Fruit fly (Drosophila melanogaster) whole organism, adult: Measurements from ENCODE around the gene Mipp1.

Experiments
- CG12768 ChIP-seq: fragments of 200-800 bp; sonication (Bioruptor generic); optimal IDR thresholded peaks from 2 replicates; lab custom pipeline; 2017; ENCODE audit warnings: missing biosample characterization, missing genetic modification characterization, mild to moderate bottlenecking, moderate library complexity, missing genetic modification reagents
- CG14711 ChIP-seq: fragments of 200-800 bp; sonication (Bioruptor generic); optimal IDR thresholded peaks from 2 replicates; lab custom pipeline; 2018; ENCODE audit warnings: missing biosample characterization, mild to moderate bottlenecking, missing genetic modification characterization, moderate library complexity
- CG1620 ChIP-seq: fragments of 200-800 bp; sonication (Bioruptor generic); optimal IDR thresholded peaks from 2 replicates; lab custom pipeline; 2016; ENCODE audit warnings: missing biosample characterization, missing genetic modification characterization
- CG33017 ChIP-seq: fragments of 200-800 bp; sonication (Bioruptor generic); optimal IDR thresholded peaks from 2 replicates; lab custom pipeline; 2018; ENCODE audit warnings: missing biosample characterization, mild to moderate bottlenecking, missing genetic modification characterization, moderate library complexity
- Clk ChIP-seq: fragments of 200-800 bp; sonication (Bioruptor generic); optimal IDR thresholded peaks from 2 replicates; lab custom pipeline; 2017; ENCODE audit warnings: missing biosample characterization, missing genetic modification characterization
- Crg-1 ChIP-seq: fragments of 200-800 bp; sonication (Bioruptor generic); optimal IDR thresholded peaks from 2 replicates; lab custom pipeline; 2016; ENCODE audit warnings: missing biosample characterization, missing genetic modification characterization
- Mnt ChIP-seq: fragments of 200-800 bp; sonication (Bioruptor generic); optimal IDR thresholded peaks from 2 replicates; lab custom pipeline; 2016; ENCODE audit warnings: missing biosample characterization, mild to moderate bottlenecking, missing genetic modification characterization
- bab1 ChIP-seq: fragments of 200-800 bp; sonication (Bioruptor generic); optimal IDR thresholded peaks from 3 replicates; lab custom pipeline; 2019; ENCODE audit warnings: missing biosample characterization, mild to moderate bottlenecking, missing genetic modification characterization, moderate library complexity
- cic ChIP-seq: fragments of 200-800 bp; sonication (Bioruptor generic); optimal IDR thresholded peaks from 2 replicates; lab custom pipeline; 2017; ENCODE audit warnings: missing biosample characterization, mild to moderate bottlenecking, missing genetic modification characterization, moderate library complexity
- cnc ChIP-seq, 2 experiments: fragments of >200 bp; optimal IDR thresholded peaks; 2 replicates each; lab custom pipeline; 2017
- kay ChIP-seq: fragments of 200-800 bp; sonication (Bioruptor generic); peaks from one replicate; lab custom pipeline; 2016; ENCODE audit warnings: missing biosample characterization, missing genetic modification characterization, borderline replicate concordance
- ovo ChIP-seq: fragments of 200-800 bp; sonication (Bioruptor generic); optimal IDR thresholded peaks from 2 replicates; lab custom pipeline; 2016; ENCODE audit warnings: missing biosample characterization, missing genetic modification characterization
- pad ChIP-seq: fragments of 200-800 bp; sonication (Bioruptor generic); optimal IDR thresholded peaks from 3 replicates; lab custom pipeline; 2017; ENCODE audit warnings: missing biosample characterization, missing genetic modification characterization, mild to moderate bottlenecking, moderate library complexity, missing genetic modification reagents

DNA sequence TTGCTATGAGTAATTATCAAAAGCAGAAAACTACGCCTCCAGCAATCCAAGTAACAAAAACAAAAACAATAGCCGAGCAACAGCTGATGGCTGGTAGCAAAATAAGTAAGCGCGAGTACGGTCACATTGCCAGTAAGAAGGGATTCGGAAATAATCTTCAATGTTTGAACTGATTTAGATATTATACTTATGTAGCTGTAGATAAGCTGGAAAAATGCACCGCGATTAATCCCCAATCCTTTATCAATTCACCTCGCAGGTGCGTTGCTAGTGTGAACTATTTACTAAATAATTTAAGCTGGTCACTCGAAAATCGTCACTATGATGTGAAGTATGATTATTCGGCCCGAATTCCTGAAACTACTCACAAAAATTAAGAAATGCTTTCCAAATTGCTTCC lies 13.9 kb upstream of the Mipp1 start, which contains the start of the genes Syx8 and CG32163:
- no peak for TF ChIP-seq CG14711 (tag; lab: Kevin White, UChicago)
- TF ChIP-seq cnc (optimal IDR thresholded peaks at IDR 0.05; lab: Kevin White, UChicago) = no peak
- no peak for TF ChIP-seq Clk
- no peak for TF ChIP-seq CG1620
- no peak for TF ChIP-seq Crg-1 (GFP tag; lab: Kevin White, UChicago)
- no peak for TF ChIP-seq CG33017 (tag; lab: Kevin White, UChicago)
- TF ChIP-seq kay = no peak
- TF ChIP-seq Mnt (GFP tag; lab: Kevin White, UChicago) = peak; percentile 25
- peak; percentile 32 for TF ChIP-seq cic (GFP tag; lab: Kevin White, UChicago)
- no peak for TF ChIP-seq pad
- peak; percentile 36 for TF ChIP-seq bab1 (GFP tag; lab: Kevin White, UChicago)
- no peak for TF ChIP-seq CG12768 (GFP tag; lab: Kevin White, UChicago)
- TF ChIP-seq ovo = no peak
